Fruit fly (Drosophila melanogaster): ENCODE results near the gene kirre.
A peak's percentile ranks its signal among the peaks of the same experiment; 100 is the strongest.

- peak; percentile 56 to 73 for TF ChIP-seq CTCF (optimal IDR thresholded peaks at IDR 0.05)
- no peak for TF ChIP-seq CG8478 (optimal IDR thresholded peaks at IDR 0.05)
Observed at dm6 chrX:2803776-2804175, 63.6 kb downstream of the kirre start.
